Worm (Caenorhabditis elegans) whole organism, young adult: Measurements from ENCODE around the gene Y39G8B.5.
"Not testable (repeated sequence)": the region's sequence is repeated elsewhere in the genome, so short reads cannot be mapped to it uniquely, and the experiment has no call there.

Experiments
- akir-1 ChIP-seq: fragments of 200-800 bp; sonication (Bioruptor generic); optimal IDR thresholded peaks from 2 replicates; lab custom pipeline; 2018; ENCODE audit warnings: mild to moderate bottlenecking, missing genetic modification characterization, moderate library complexity, missing compliant biosample characterization
- pha-4 ChIP-seq: fragments of 150-350 bp; sonication (generic microtip); optimal IDR thresholded peaks from 2 replicates; lab custom pipeline; 2014; ENCODE audit warnings: missing biosample characterization, missing genetic modification reagents, missing genetic modification characterization
- ztf-28 ChIP-seq: fragments of 200-800 bp; sonication (Bioruptor generic); IDR thresholded peaks from 2 replicates; pipeline ENCODE4 v1.3.6; 2022; ENCODE audit warnings: missing genetic modification reagents, missing genetic modification characterization, missing compliant biosample characterization

DNA sequence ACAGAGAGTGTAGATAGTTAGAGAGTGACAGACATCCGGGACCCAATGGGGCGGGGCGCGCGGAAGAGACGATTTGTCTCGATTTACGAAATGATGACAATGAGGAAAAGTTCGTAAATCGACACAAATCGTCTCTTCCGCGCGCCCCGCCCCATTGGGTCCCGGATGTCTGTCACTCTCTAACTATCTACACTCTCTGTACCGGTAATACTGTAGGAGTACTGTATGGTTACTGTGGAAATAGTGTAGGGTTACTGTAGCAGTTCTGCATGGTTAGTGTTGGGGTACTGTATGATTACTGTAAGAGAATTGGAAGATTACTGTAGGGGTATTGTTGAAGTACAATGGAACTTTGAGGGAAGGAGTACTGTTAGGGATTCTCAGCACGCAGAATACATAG, 29.6 kb upstream of the Y39G8B.5 start, which contains the start of gene F01D5.10:
- TF ChIP-seq ztf-28 (GFP tag; lab: Robert Waterston, UW); akir-1 (GFP tag; lab: Kevin White, UChicago); pha-4 (tag; lab: Kevin White, UChicago): not testable (repeated sequence)
